Fruit fly (Drosophila melanogaster) whole organism, embryonic: ENCODE data around the gene CheB38c.

Experiments used
- Adf1 ChIP-seq: fragments of 200-800 bp; sonication (Bioruptor generic); IDR thresholded peaks from 2 replicates; pipeline ENCODE4 v1.3.6; 2022; ENCODE audit warnings: missing biosample characterization, missing genetic modification characterization
- Atf6 ChIP-seq: fragments of 200-800 bp; sonication (Bioruptor generic); IDR thresholded peaks from 2 replicates; pipeline ENCODE4 v1.3.6; 2022; ENCODE audit warnings: missing biosample characterization, missing genetic modification characterization
- B-H2 ChIP-seq: fragments of 200-800 bp; sonication (Bioruptor generic); optimal IDR thresholded peaks from 2 replicates; lab custom pipeline; 2018; ENCODE audit warnings: missing biosample characterization, mild to moderate bottlenecking, missing genetic modification characterization
- Bgb ChIP-seq: fragments of 200-800 bp; sonication (Bioruptor generic); IDR thresholded peaks from 2 replicates; pipeline ENCODE4 v1.3.6; 2022; ENCODE audit warnings: missing biosample characterization, missing genetic modification characterization; ENCODE audit not compliant: partially characterized antibody
- CG10321 ChIP-seq: fragments of 200-800 bp; sonication (Bioruptor generic); IDR thresholded peaks from 2 replicates; pipeline ENCODE4 v1.3.6; 2022; ENCODE audit warnings: missing biosample characterization, missing genetic modification characterization
- CG10543 ChIP-seq: fragments of 200-800 bp; sonication (Bioruptor generic); optimal IDR thresholded peaks from 3 replicates; lab custom pipeline; 2017; ENCODE audit warnings: missing biosample characterization, mild to moderate bottlenecking, missing genetic modification characterization, moderate library complexity
- CG10979 ChIP-seq: fragments of 200-800 bp; sonication (Bioruptor generic); optimal IDR thresholded peaks from 2 replicates; lab custom pipeline; 2018; ENCODE audit warnings: missing biosample characterization, mild to moderate bottlenecking, missing genetic modification characterization, moderate library complexity
- CG12659 ChIP-seq: fragments of 200-800 bp; sonication (Bioruptor generic); optimal IDR thresholded peaks from 3 replicates; lab custom pipeline; 2017; ENCODE audit warnings: mild to moderate bottlenecking, missing biosample characterization, missing genetic modification reagents, missing genetic modification characterization
- CG15269 ChIP-seq: fragments of 200-800 bp; sonication (Bioruptor generic); optimal IDR thresholded peaks from 2 replicates; lab custom pipeline; 2018; ENCODE audit warnings: missing biosample characterization, mild to moderate bottlenecking, missing genetic modification characterization, moderate library complexity
- CG16815 ChIP-seq: fragments of 200-800 bp; sonication (Bioruptor generic); optimal IDR thresholded peaks from 3 replicates; lab custom pipeline; 2017; ENCODE audit warnings: missing biosample characterization, mild to moderate bottlenecking, missing genetic modification characterization
- CG17359 ChIP-seq: fragments of 200-800 bp; sonication (Bioruptor generic); optimal IDR thresholded peaks from 3 replicates; lab custom pipeline; 2018; ENCODE audit warnings: missing biosample characterization, mild to moderate bottlenecking, missing genetic modification characterization, moderate library complexity
- CG31365 ChIP-seq: fragments of 200-800 bp; sonication (Bioruptor generic); optimal IDR thresholded peaks from 2 replicates; lab custom pipeline; 2018; ENCODE audit warnings: missing biosample characterization, mild to moderate bottlenecking, missing genetic modification characterization
- CG31388 ChIP-seq: fragments of 200-800 bp; sonication (Bioruptor generic); optimal IDR thresholded peaks from 2 replicates; lab custom pipeline; 2016; ENCODE audit warnings: missing biosample characterization, missing genetic modification characterization
- CG3281 ChIP-seq: fragments of 200-800 bp; sonication (Bioruptor generic); optimal IDR thresholded peaks from 3 replicates; lab custom pipeline; 2017; ENCODE audit warnings: missing biosample characterization, mild to moderate bottlenecking, missing genetic modification characterization
- CG4282 ChIP-seq: fragments of 200-800 bp; sonication (Bioruptor generic); optimal IDR thresholded peaks from 2 replicates; lab custom pipeline; 2016; ENCODE audit warnings: missing biosample characterization, missing genetic modification characterization
- CG5953 ChIP-seq: fragments of 200-800 bp; sonication (Bioruptor generic); IDR thresholded peaks from 2 replicates; pipeline ENCODE4 v1.3.6; 2022; ENCODE audit warnings: missing biosample characterization, missing genetic modification characterization
- CG6272 ChIP-seq: fragments of 200-800 bp; sonication (Bioruptor generic); IDR thresholded peaks from 2 replicates; pipeline ENCODE4 v1.3.6; 2022; ENCODE audit warnings: missing biosample characterization, missing genetic modification characterization
- CG6791 ChIP-seq: fragments of 200-800 bp; sonication (Bioruptor generic); IDR thresholded peaks from 3 replicates; pipeline ENCODE4 v1.3.6; 2022; ENCODE audit warnings: missing biosample characterization, missing genetic modification characterization; ENCODE audit not compliant: partially characterized antibody
- CG7556 ChIP-seq: fragments of 200-800 bp; sonication (Bioruptor generic); optimal IDR thresholded peaks from 2 replicates; lab custom pipeline; 2017; ENCODE audit warnings: missing biosample characterization, mild to moderate bottlenecking, missing genetic modification characterization
- CG7987 ChIP-seq: fragments of 200-800 bp; sonication (Bioruptor generic); optimal IDR thresholded peaks from 2 replicates; lab custom pipeline; 2018; ENCODE audit warnings: missing biosample characterization, mild to moderate bottlenecking, missing genetic modification characterization, moderate library complexity
- Chrac-16 ChIP-seq: fragments of 200-800 bp; sonication (Bioruptor generic); optimal IDR thresholded peaks from 3 replicates; lab custom pipeline; 2016; ENCODE audit warnings: missing biosample characterization, missing genetic modification characterization
- Gug ChIP-seq: fragments of 200-800 bp; sonication (Bioruptor generic); IDR thresholded peaks from 4 replicates; pipeline ENCODE4 v1.3.6; 2022; ENCODE audit warnings: missing biosample characterization, missing genetic modification characterization
- HLHmδ ChIP-seq: fragments of 200-800 bp; sonication (Bioruptor generic); optimal IDR thresholded peaks from 2 replicates; lab custom pipeline; 2018; ENCODE audit warnings: missing biosample characterization, mild to moderate bottlenecking, missing genetic modification characterization, moderate library complexity
- Jarid2 ChIP-seq: fragments of 200-800 bp; sonication (Bioruptor generic); optimal IDR thresholded peaks from 3 replicates; lab custom pipeline; 2017; ENCODE audit warnings: mild to moderate bottlenecking, missing biosample characterization, missing genetic modification reagents, missing genetic modification characterization
- Mad ChIP-seq: fragments of 200-800 bp; sonication (Bioruptor generic); optimal IDR thresholded peaks from 2 replicates; lab custom pipeline; 2016; ENCODE audit warnings: missing biosample characterization, missing genetic modification characterization
- Sin3A ChIP-seq: fragments of >200 bp; optimal IDR thresholded peaks from 2 replicates; lab custom pipeline; 2018
- Tbp ChIP-seq: fragments of >200 bp; optimal IDR thresholded peaks from 2 replicates; lab custom pipeline; 2018; ENCODE audit warnings: missing biosample characterization, missing genetic modification characterization
- Xbp1 ChIP-seq: fragments of 200-800 bp; sonication (Bioruptor generic); optimal IDR thresholded peaks from 3 replicates; lab custom pipeline; 2016; ENCODE audit warnings: missing biosample characterization, mild to moderate bottlenecking, missing genetic modification characterization
- al ChIP-seq: fragments of 200-800 bp; sonication (Bioruptor generic); IDR thresholded peaks from 2 replicates; pipeline ENCODE4 v1.3.6; 2022; ENCODE audit warnings: missing biosample characterization, missing genetic modification characterization
- amos ChIP-seq: fragments of 200-800 bp; sonication (Bioruptor generic); IDR thresholded peaks from 2 replicates; pipeline ENCODE4 v1.3.6; 2022; ENCODE audit warnings: missing biosample characterization, missing genetic modification characterization; ENCODE audit not compliant: partially characterized antibody
- ash1 ChIP-seq: fragments of 200-800 bp; sonication (Bioruptor generic); optimal IDR thresholded peaks from 2 replicates; lab custom pipeline; 2018; ENCODE audit warnings: missing biosample characterization, mild to moderate bottlenecking, missing genetic modification characterization
- bab2 ChIP-seq: fragments of 200-800 bp; sonication (Bioruptor generic); optimal IDR thresholded peaks from 2 replicates; lab custom pipeline; 2016; ENCODE audit warnings: missing biosample characterization, missing genetic modification characterization
- bcd ChIP-seq: fragments of 200-800 bp; sonication (Bioruptor generic); optimal IDR thresholded peaks from 2 replicates; lab custom pipeline; 2017; ENCODE audit warnings: missing biosample characterization, mild to moderate bottlenecking, missing genetic modification characterization
- cad ChIP-seq: fragments of >200 bp; optimal IDR thresholded peaks from 2 replicates; lab custom pipeline; 2017; ENCODE audit warnings: missing biosample characterization, missing genetic modification characterization
- cg ChIP-seq: fragments of 200-800 bp; sonication (Bioruptor generic); optimal IDR thresholded peaks from 3 replicates; lab custom pipeline; 2019; ENCODE audit warnings: missing biosample characterization, mild to moderate bottlenecking, missing genetic modification characterization, moderate library complexity
- exex ChIP-seq: fragments of 200-800 bp; sonication (Bioruptor generic); optimal IDR thresholded peaks from 4 replicates; lab custom pipeline; 2018; ENCODE audit warnings: missing biosample characterization, mild to moderate bottlenecking, missing genetic modification characterization, moderate library complexity
- gcm ChIP-seq: fragments of 200-800 bp; sonication (Bioruptor generic); optimal IDR thresholded peaks from 2 replicates; lab custom pipeline; 2019; ENCODE audit warnings: missing biosample characterization, mild to moderate bottlenecking, missing genetic modification characterization, moderate library complexity
- gsb-n ChIP-seq: fragments of 200-800 bp; sonication (Bioruptor generic); optimal IDR thresholded peaks from 3 replicates; lab custom pipeline; 2018; ENCODE audit warnings: missing biosample characterization, mild to moderate bottlenecking, missing genetic modification characterization
- lbe ChIP-seq: fragments of 200-800 bp; sonication (Bioruptor generic); optimal IDR thresholded peaks from 2 replicates; lab custom pipeline; 2016; ENCODE audit warnings: missing biosample characterization, mild to moderate bottlenecking, missing genetic modification characterization
- lilli ChIP-seq: fragments of 200-800 bp; sonication (Bioruptor generic); optimal IDR thresholded peaks from 3 replicates; lab custom pipeline; 2016; ENCODE audit warnings: missing biosample characterization, missing genetic modification characterization
- nerfin-1 ChIP-seq: fragments of 200-800 bp; sonication (Bioruptor generic); optimal IDR thresholded peaks from 3 replicates; lab custom pipeline; 2019; ENCODE audit warnings: missing biosample characterization, mild to moderate bottlenecking, missing genetic modification characterization, moderate library complexity
- otp ChIP-seq: fragments of 200-800 bp; sonication (Bioruptor generic); IDR thresholded peaks from 3 replicates; pipeline ENCODE4, ENCODE4 v1.3.6; 2022; ENCODE audit warnings: missing biosample characterization, missing genetic modification characterization
- pan ChIP-seq, 4 experiments: fragments of >200 bp in 3 of 4; fragments of 200-800 bp in 1 of 4; sonication (Bioruptor generic) in 1 of 4; optimal IDR thresholded peaks in 3 of 4; IDR thresholded peaks in 1 of 4; 2 replicates each; pipeline versions ENCODE4 v1.3.6 to Lab custom; 2017 to 2022; ENCODE audit warnings: missing biosample characterization in 2 of 4, missing genetic modification characterization in 2 of 4, mixed read lengths in 1 of 4
- phol ChIP-seq: fragments of 200-800 bp; sonication (Bioruptor generic); optimal IDR thresholded peaks from 3 replicates; lab custom pipeline; 2018; ENCODE audit warnings: missing biosample characterization, mild to moderate bottlenecking, missing genetic modification characterization, moderate library complexity
- pros ChIP-seq: fragments of 200-800 bp; sonication (Bioruptor generic); optimal IDR thresholded peaks from 3 replicates; lab custom pipeline; 2019; ENCODE audit warnings: missing biosample characterization, mild to moderate bottlenecking, missing genetic modification characterization, moderate library complexity
- seq ChIP-seq: fragments of 200-800 bp; sonication (Bioruptor generic); IDR thresholded peaks from 2 replicates; pipeline ENCODE4 v1.3.6; 2022; ENCODE audit warnings: missing biosample characterization, missing genetic modification characterization
- toy ChIP-seq: fragments of 200-800 bp; sonication (Bioruptor generic); IDR thresholded peaks from 2 replicates; pipeline ENCODE4 v1.3.6; 2022; ENCODE audit warnings: missing biosample characterization, missing genetic modification characterization
- unpg ChIP-seq: fragments of 200-800 bp; sonication (Bioruptor generic); optimal IDR thresholded peaks from 3 replicates; lab custom pipeline; 2018; ENCODE audit warnings: missing biosample characterization, mild to moderate bottlenecking, missing genetic modification characterization, moderate library complexity
- wek ChIP-seq: fragments of 200-800 bp; sonication (Bioruptor generic); optimal IDR thresholded peaks from 3 replicates; lab custom pipeline; 2018; ENCODE audit warnings: missing biosample characterization, mild to moderate bottlenecking, missing genetic modification characterization, moderate library complexity

Gene CheB38c

dm6 chr2L:20770242-20770769, 50.4 kb downstream of the CheB38c start, which contains the start of gene cad (continued):
- TF ChIP-seq Atf6 (GFP tag; lab: Robert Waterston, UW) (peak; percentile 51; the same call in 1 of the 2 replicates), al (no peak), ash1 (peak; percentile 53), Chrac-16 (GFP tag; lab: Kevin White, UChicago) (no peak), phol (tag; lab: Kevin White, UChicago) (peak; percentile 96), exex (tag; lab: Kevin White, UChicago) (no peak), CG16815 (no peak), CG15269 (tag; lab: Kevin White, UChicago) (peak; percentile 13), wek (GFP tag; lab: Kevin White, UChicago) (no peak), pan (optimal IDR thresholded peaks at IDR 0.05; lab: Kevin White, UChicago) (no peak), pan (GFP tag; optimal IDR thresholded peaks at IDR 0.05 in 1 of 2, IDR thresholded peaks at IDR 0.05 in 1 of 2) (peak in 1 of 2 experiments; percentile 71), toy (GFP tag; lab: Robert Waterston, UW) (no peak), cg (GFP tag; lab: Kevin White, UChicago) (peak; percentile 15), CG3281 (GFP tag; lab: Kevin White, UChicago) (peak; percentile 35), nerfin-1 (tag; lab: Kevin White, UChicago) (peak; percentile 17), lbe (GFP tag; lab: Kevin White, UChicago) (peak; percentile 13), CG6791 (GFP tag; lab: Robert Waterston, UW) (peak; percentile 48; the same call in 2 of the 3 replicates), pros (peak; percentile 25), unpg (GFP tag; lab: Kevin White, UChicago) (peak; percentile 0), gcm (peak; percentile 89), seq (GFP tag; lab: Robert Waterston, UW) (peak; percentile 99), CG4282 (GFP tag; lab: Kevin White, UChicago) (no peak), HLHmδ (GFP tag; lab: Kevin White, UChicago) (peak; percentile 3), Bgb (GFP tag; lab: Robert Waterston, UW) (peak; percentile 59; the same call in 1 of the 2 replicates), CG7556 (GFP tag; lab: Kevin White, UChicago) (no peak), CG31365 (tag; lab: Kevin White, UChicago) (peak; percentile 44), CG31388 (GFP tag; lab: Kevin White, UChicago) (no peak), amos (GFP tag; lab: Robert Waterston, UW) (no peak; the same call in 1 of the 2 replicates), B-H2 (peak; percentile 7), bcd (peak; percentile 27), CG5953 (GFP tag; lab: Robert Waterston, UW) (0 out of 2 replicates have a peak, but pooled peaks have one; percentile 26), Mad (GFP tag; lab: Kevin White, UChicago) (no peak), otp (peak; percentile 58; the same call in 2 of the 3 replicates), lilli (no peak), CG10543 (GFP tag; lab: Kevin White, UChicago) (peak; percentile 57), Xbp1 (GFP tag; lab: Kevin White, UChicago) (no peak), CG12659 (peak; percentile 7), Tbp (GFP tag; lab: Kevin White, UChicago) (no peak), CG10979 (tag; lab: Kevin White, UChicago) (peak; percentile 29), gsb-n (tag; lab: Kevin White, UChicago) (peak; percentile 30), CG7987 (peak; percentile 59), CG10321 (peak; percentile 99), Sin3A (lab: Kevin White, UChicago) (no peak), bab2 (GFP tag; lab: Kevin White, UChicago) (no peak), CG6272 (GFP tag; lab: Robert Waterston, UW) (no peak), Adf1 (GFP tag; lab: Robert Waterston, UW) (peak; percentile 81), CG17359 (tag; lab: Kevin White, UChicago) (peak; percentile 15), Jarid2 (GFP tag; lab: Kevin White, UChicago) (peak; percentile 61), cad (GFP tag; lab: Kevin White, UChicago) (peak; percentile 94), Gug (GFP tag; lab: Robert Waterston, UW) (no peak)
